Fruit fly (Drosophila melanogaster) whole organism: Measurements from ENCODE around the gene Evi5.

ENCODE experiments used
- CG8478 ChIP-seq: fragments of >200 bp; optimal IDR thresholded peaks from 2 replicates; lab custom pipeline; 2018; ENCODE audit warnings: inconsistent platforms
- pan ChIP-seq: fragments of >200 bp; optimal IDR thresholded peaks from 2 replicates; lab custom pipeline; 2017
- usp ChIP-seq: fragments of >200 bp; optimal IDR thresholded peaks from 2 replicates; lab custom pipeline; 2017; ENCODE audit warnings: missing biosample characterization, missing genetic modification characterization, mixed read lengths

DNA sequence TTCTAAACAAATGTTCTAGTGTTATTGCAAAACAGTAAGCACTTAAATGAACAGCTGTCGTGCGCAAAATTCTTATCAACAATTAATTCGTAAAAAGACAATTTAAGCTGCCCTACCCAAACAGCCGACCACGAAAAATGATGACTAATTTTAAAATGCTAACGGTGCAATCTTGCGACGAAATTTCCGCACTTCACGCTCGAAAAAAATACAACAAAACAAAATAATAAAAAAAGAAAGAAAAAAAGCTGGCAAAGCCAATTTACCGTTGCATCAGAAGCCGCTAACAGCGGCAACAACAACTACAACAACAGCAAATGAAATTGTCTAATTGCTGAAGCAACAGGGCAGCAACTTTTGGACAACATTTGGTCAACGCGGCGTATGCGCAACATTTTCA, 49.4 kb upstream of the Evi5 start:
- no peak for TF ChIP-seq pan (lab: Kevin White, UChicago)
- no peak for TF ChIP-seq CG8478 (lab: Kevin White, UChicago)
- no peak for TF ChIP-seq usp (GFP tag; lab: Kevin White, UChicago)
